Fruit fly (Drosophila melanogaster) whole organism, embryonic: Measurements from ENCODE around the gene CG43088.

Experiments used
- Atf3 ChIP-seq: fragments of 200-800 bp; sonication (Bioruptor generic); optimal IDR thresholded peaks from 3 replicates; lab custom pipeline; 2016; ENCODE audit warnings: missing biosample characterization, missing genetic modification characterization
- Bgb ChIP-seq: fragments of 200-800 bp; sonication (Bioruptor generic); IDR thresholded peaks from 2 replicates; pipeline ENCODE4 v1.3.6; 2022; ENCODE audit warnings: missing biosample characterization, missing genetic modification characterization; ENCODE audit not compliant: partially characterized antibody
- CG10274 ChIP-seq: fragments of 200-800 bp; sonication (Bioruptor generic); optimal IDR thresholded peaks from 3 replicates; lab custom pipeline; 2017; ENCODE audit warnings: missing biosample characterization, mild to moderate bottlenecking, missing genetic modification characterization
- CG13775 ChIP-seq: fragments of 200-800 bp; sonication (Bioruptor generic); optimal IDR thresholded peaks from 3 replicates; lab custom pipeline; 2017; ENCODE audit warnings: missing biosample characterization, mild to moderate bottlenecking, missing genetic modification characterization
- CG14014 ChIP-seq: fragments of 200-800 bp; sonication (Bioruptor generic); IDR thresholded peaks from 2 replicates; pipeline ENCODE4 v1.3.6; 2022; ENCODE audit warnings: missing biosample characterization, missing genetic modification characterization
- CG15011 ChIP-seq: fragments of 200-800 bp; sonication (Bioruptor generic); optimal IDR thresholded peaks from 3 replicates; lab custom pipeline; 2018; ENCODE audit warnings: missing biosample characterization, mild to moderate bottlenecking, missing genetic modification characterization
- CG16779 ChIP-seq: fragments of 200-800 bp; sonication (Bioruptor generic); IDR thresholded peaks from 2 replicates; pipeline ENCODE4 v1.3.6; 2022; ENCODE audit warnings: missing biosample characterization, missing genetic modification characterization
- CG17568 ChIP-seq: fragments of 200-800 bp; sonication (Bioruptor generic); optimal IDR thresholded peaks from 2 replicates; lab custom pipeline; 2018; ENCODE audit warnings: missing biosample characterization, mild to moderate bottlenecking, missing genetic modification characterization, moderate library complexity
- CG18599 ChIP-seq: fragments of 200-800 bp; sonication (Bioruptor generic); optimal IDR thresholded peaks from 3 replicates; lab custom pipeline; 2017; ENCODE audit warnings: missing biosample characterization, missing genetic modification characterization, mild to moderate bottlenecking, moderate library complexity, missing genetic modification reagents
- CG18764 ChIP-seq: fragments of 200-800 bp; sonication (Bioruptor generic); optimal IDR thresholded peaks from 3 replicates; lab custom pipeline; 2016; ENCODE audit warnings: missing biosample characterization, missing genetic modification characterization
- CG2129 ChIP-seq: fragments of 200-800 bp; sonication (Bioruptor generic); IDR thresholded peaks from 2 replicates; pipeline ENCODE4 v1.3.6; 2022; ENCODE audit warnings: missing biosample characterization, missing genetic modification characterization; ENCODE audit not compliant: partially characterized antibody
- CG2889 ChIP-seq: fragments of 200-800 bp; sonication (Bioruptor generic); IDR thresholded peaks from 3 replicates; pipeline ENCODE4 v1.3.6; 2022; ENCODE audit warnings: missing biosample characterization, missing genetic modification characterization
- CG31388 ChIP-seq: fragments of 200-800 bp; sonication (Bioruptor generic); optimal IDR thresholded peaks from 2 replicates; lab custom pipeline; 2016; ENCODE audit warnings: missing biosample characterization, missing genetic modification characterization
- CG33557 ChIP-seq: fragments of 200-800 bp; sonication (Bioruptor generic); optimal IDR thresholded peaks from 2 replicates; lab custom pipeline; 2019; ENCODE audit warnings: missing biosample characterization, mild to moderate bottlenecking, missing genetic modification characterization, moderate library complexity
- CG34224 ChIP-seq: fragments of 200-800 bp; sonication (Bioruptor generic); IDR thresholded peaks from 3 replicates; pipeline ENCODE4 v1.3.6; 2022; ENCODE audit warnings: missing biosample characterization, missing genetic modification characterization; ENCODE audit not compliant: partially characterized antibody
- CG6654 ChIP-seq: fragments of 200-800 bp; sonication (Bioruptor generic); optimal IDR thresholded peaks from 2 replicates; lab custom pipeline; 2017; ENCODE audit warnings: missing biosample characterization, mild to moderate bottlenecking, missing genetic modification characterization
- CG8924 ChIP-seq: fragments of 200-800 bp; optimal IDR thresholded peaks from 3 replicates; lab custom pipeline; 2019; ENCODE audit warnings: missing biosample characterization, mild to moderate bottlenecking, missing genetic modification characterization, moderate library complexity
- CoRest ChIP-seq: fragments of 200-800 bp; sonication (Bioruptor generic); optimal IDR thresholded peaks from 3 replicates; lab custom pipeline; 2018; ENCODE audit warnings: missing biosample characterization, mild to moderate bottlenecking, missing genetic modification characterization, moderate library complexity
- CrebB ChIP-seq: fragments of 200-800 bp; sonication (Bioruptor generic); optimal IDR thresholded peaks from 3 replicates; lab custom pipeline; 2018; ENCODE audit warnings: missing biosample characterization, mild to moderate bottlenecking, missing genetic modification characterization
- D ChIP-seq, 2 experiments: fragments of 200-800 bp in 1 of 2; fragments of >200 bp in 1 of 2; sonication (Bioruptor generic) in 1 of 2; optimal IDR thresholded peaks; 2 replicates in 1 of 2; 3 replicates in 1 of 2; lab custom pipeline; 2017; ENCODE audit warnings: mild to moderate bottlenecking in 1 of 2, missing biosample characterization in 1 of 2, missing genetic modification characterization in 1 of 2, missing genetic modification reagents in 1 of 2
- Dbx ChIP-seq: fragments of 200-800 bp; sonication (Bioruptor generic); IDR thresholded peaks from 3 replicates; pipeline ENCODE4 v1.3.6; 2022; ENCODE audit warnings: missing biosample characterization, missing genetic modification characterization
- Dfd ChIP-seq, 2 experiments: fragments of >200 bp; optimal IDR thresholded peaks; 2 replicates each; lab custom pipeline; 2017; ENCODE audit warnings: missing biosample characterization in 2 of 2, missing genetic modification characterization in 2 of 2
- Doc3 ChIP-seq: fragments of 200-800 bp; sonication (Bioruptor generic); IDR thresholded peaks from 3 replicates; pipeline ENCODE4 v1.3.6; 2022; ENCODE audit warnings: missing biosample characterization, missing genetic modification characterization; ENCODE audit not compliant: partially characterized antibody
- Fer1 ChIP-seq: fragments of 200-800 bp; sonication (Bioruptor generic); optimal IDR thresholded peaks from 2 replicates; lab custom pipeline; 2017; ENCODE audit warnings: missing biosample characterization, mild to moderate bottlenecking, missing genetic modification characterization
- Fer2 ChIP-seq: fragments of 200-800 bp; sonication (Bioruptor generic); optimal IDR thresholded peaks from 2 replicates; lab custom pipeline; 2018; ENCODE audit warnings: missing biosample characterization, mild to moderate bottlenecking, missing genetic modification characterization, moderate library complexity
- Gsc ChIP-seq: fragments of 200-800 bp; sonication (Bioruptor generic); IDR thresholded peaks from 2 replicates; pipeline ENCODE4 v1.3.6; 2022; ENCODE audit warnings: missing biosample characterization, missing genetic modification characterization
- HmgD ChIP-seq: fragments of 200-800 bp; sonication (Bioruptor generic); optimal IDR thresholded peaks from 3 replicates; lab custom pipeline; 2016; ENCODE audit warnings: missing biosample characterization, missing genetic modification characterization
- Lim3 ChIP-seq: fragments of 200-800 bp; sonication (Bioruptor generic); IDR thresholded peaks from 2 replicates; pipeline ENCODE4 v1.3.6; 2022; ENCODE audit warnings: missing biosample characterization, missing genetic modification characterization
- MBD-R2 ChIP-seq: fragments of 200-800 bp; sonication (Bioruptor generic); IDR thresholded peaks from 2 replicates; pipeline ENCODE4 v1.3.6; 2022; ENCODE audit warnings: missing biosample characterization, missing genetic modification characterization
- MESR4 ChIP-seq: fragments of 200-800 bp; sonication (Bioruptor generic); optimal IDR thresholded peaks from 2 replicates; lab custom pipeline; 2018; ENCODE audit warnings: missing biosample characterization, mild to moderate bottlenecking, missing genetic modification characterization, moderate library complexity
- NFAT ChIP-seq: fragments of 200-800 bp; sonication (Bioruptor generic); IDR thresholded peaks from 2 replicates; pipeline ENCODE4 v1.3.6; 2022; ENCODE audit warnings: missing biosample characterization, missing genetic modification characterization
- Nf-YC ChIP-seq: fragments of 200-800 bp; optimal IDR thresholded peaks from 3 replicates; lab custom pipeline; 2019; ENCODE audit warnings: missing biosample characterization, mild to moderate bottlenecking, missing genetic modification characterization, moderate library complexity
- Oaz ChIP-seq: fragments of 200-800 bp; sonication (Bioruptor generic); IDR thresholded peaks from 2 replicates; pipeline ENCODE4 v1.3.6; 2022; ENCODE audit warnings: missing biosample characterization, missing genetic modification characterization
- Ravus ChIP-seq: fragments of 200-800 bp; sonication (Bioruptor generic); IDR thresholded peaks from 2 replicates; pipeline ENCODE4 v1.3.6; 2022; ENCODE audit warnings: missing biosample characterization, missing genetic modification characterization
- Rfx ChIP-seq: fragments of 200-800 bp; sonication (Bioruptor generic); IDR thresholded peaks from 2 replicates; pipeline ENCODE4 v1.3.6; 2022; ENCODE audit warnings: missing biosample characterization, missing genetic modification characterization
- Xrp1 ChIP-seq: fragments of 200-800 bp; sonication (Bioruptor generic); IDR thresholded peaks from 2 replicates; pipeline ENCODE4 v1.3.6; 2022; ENCODE audit warnings: missing biosample characterization, missing genetic modification characterization
- az2 ChIP-seq: fragments of 200-800 bp; sonication (Bioruptor generic); optimal IDR thresholded peaks from 3 replicates; lab custom pipeline; 2016; ENCODE audit warnings: missing biosample characterization, missing genetic modification characterization
- cato ChIP-seq: fragments of 200-800 bp; sonication (Bioruptor generic); optimal IDR thresholded peaks from 2 replicates; lab custom pipeline; 2016; ENCODE audit warnings: missing biosample characterization, missing genetic modification characterization, borderline replicate concordance
- cg ChIP-seq: fragments of 200-800 bp; sonication (Bioruptor generic); optimal IDR thresholded peaks from 3 replicates; lab custom pipeline; 2019; ENCODE audit warnings: missing biosample characterization, mild to moderate bottlenecking, missing genetic modification characterization, moderate library complexity
- crp ChIP-seq, 2 experiments: fragments of 200-800 bp; sonication (Bioruptor generic); optimal IDR thresholded peaks; 2 replicates in 1 of 2; 3 replicates in 1 of 2; lab custom pipeline; 2017; ENCODE audit warnings: missing biosample characterization in 2 of 2, missing genetic modification characterization in 2 of 2, mild to moderate bottlenecking in 1 of 2, moderate library complexity in 1 of 2
- fd102C ChIP-seq: fragments of 200-800 bp; sonication (Bioruptor generic); optimal IDR thresholded peaks from 2 replicates; lab custom pipeline; 2018; ENCODE audit warnings: missing biosample characterization, mild to moderate bottlenecking, missing genetic modification characterization, moderate library complexity
- fru ChIP-seq: fragments of >200 bp; optimal IDR thresholded peaks from 2 replicates; lab custom pipeline; 2017
- gce ChIP-seq: fragments of 200-800 bp; sonication (Bioruptor generic); IDR thresholded peaks from 3 replicates; pipeline ENCODE4 v1.3.6; 2022; ENCODE audit warnings: missing biosample characterization, missing genetic modification characterization
- gcm2 ChIP-seq: fragments of 200-800 bp; sonication (Bioruptor generic); optimal IDR thresholded peaks from 2 replicates; lab custom pipeline; 2016; ENCODE audit warnings: missing biosample characterization, missing genetic modification characterization
- gt ChIP-seq: fragments of 200-800 bp; sonication (Bioruptor generic); IDR thresholded peaks from 2 replicates; pipeline ENCODE4 v1.3.6; 2022; ENCODE audit warnings: missing biosample characterization, missing genetic modification characterization
- hb ChIP-seq: fragments of 200-800 bp; sonication (Bioruptor generic); IDR thresholded peaks from 3 replicates; pipeline ENCODE4 v1.3.6; 2022; ENCODE audit warnings: missing biosample characterization, missing genetic modification characterization; ENCODE audit not compliant: partially characterized antibody
- lov ChIP-seq, 2 experiments: fragments of 200-800 bp in 1 of 2; fragments of >200 bp in 1 of 2; sonication (Bioruptor generic) in 1 of 2; IDR thresholded peaks in 1 of 2; optimal IDR thresholded peaks in 1 of 2; 2 replicates in 1 of 2; 3 replicates in 1 of 2; pipeline versions ENCODE4 v1.3.6 to Lab custom; 2017 to 2022; ENCODE audit warnings: missing biosample characterization in 1 of 2, missing genetic modification characterization in 1 of 2
- nom ChIP-seq: fragments of 200-800 bp; sonication (Bioruptor generic); optimal IDR thresholded peaks from 2 replicates; lab custom pipeline; 2017; ENCODE audit warnings: missing biosample characterization, missing genetic modification characterization, mild to moderate bottlenecking, moderate library complexity, missing genetic modification reagents
- pnt ChIP-seq: fragments of 200-800 bp; sonication (Bioruptor generic); optimal IDR thresholded peaks from 3 replicates; lab custom pipeline; 2016; ENCODE audit warnings: missing biosample characterization, missing genetic modification characterization
- ssp ChIP-seq: fragments of 200-800 bp; sonication (Bioruptor generic); IDR thresholded peaks from 2 replicates; pipeline ENCODE4 v1.3.6; 2022; ENCODE audit warnings: missing biosample characterization, missing genetic modification characterization
- unpg ChIP-seq: fragments of 200-800 bp; sonication (Bioruptor generic); optimal IDR thresholded peaks from 3 replicates; lab custom pipeline; 2018; ENCODE audit warnings: missing biosample characterization, mild to moderate bottlenecking, missing genetic modification characterization, moderate library complexity

Gene CG43088

dm6 chrX:14738420-14738819 is 36.3 kb downstream of the CG43088 start (continued):
- TF ChIP-seq Bgb (GFP tag; lab: Robert Waterston, UW) (no peak), Nf-YC (no peak), Atf3 (GFP tag; lab: Kevin White, UChicago) (no peak), CG34224 (GFP tag; lab: Robert Waterston, UW) (no peak), MESR4 (GFP tag; lab: Kevin White, UChicago) (no peak), CG13775 (GFP tag; lab: Kevin White, UChicago) (no peak), D (optimal IDR thresholded peaks at IDR 0.05; lab: Kevin White, UChicago) (no peak), D (GFP tag; optimal IDR thresholded peaks at IDR 0.05; lab: Kevin White, UChicago) (no peak), Dbx (no peak), az2 (GFP tag; lab: Kevin White, UChicago) (no peak), Dfd (GFP tag; optimal IDR thresholded peaks at IDR 0.05; lab: Kevin White, UChicago) (no peak), CG10274 (GFP tag; lab: Kevin White, UChicago) (no peak), fd102C (no peak), Ravus (GFP tag; lab: Robert Waterston, UW) (no peak), MBD-R2 (GFP tag; lab: Robert Waterston, UW) (no peak), Rfx (no peak), CG31388 (GFP tag; lab: Kevin White, UChicago) (no peak), CG14014 (no peak), CG18599 (no peak), Fer2 (tag; lab: Kevin White, UChicago) (no peak), CG15011 (GFP tag; lab: Kevin White, UChicago) (no peak), ssp (GFP tag; lab: Robert Waterston, UW) (no peak), gce (GFP tag; lab: Robert Waterston, UW) (no peak), Oaz (GFP tag; lab: Robert Waterston, UW) (no peak), hb (no peak), Xrp1 (peak; percentile 12; the same call in 1 of the 2 replicates), Doc3 (GFP tag; lab: Robert Waterston, UW) (no peak), CoRest (peak; percentile 9), CG33557 (GFP tag; lab: Kevin White, UChicago) (no peak), CrebB (tag; lab: Kevin White, UChicago) (no peak), gt (GFP tag; lab: Robert Waterston, UW) (no peak), nom (GFP tag; lab: Kevin White, UChicago) (no peak), gcm2 (GFP tag; lab: Kevin White, UChicago) (no peak), Fer1 (no peak), CG18764 (GFP tag; lab: Kevin White, UChicago) (no peak), CG2889 (GFP tag; lab: Robert Waterston, UW) (no peak), NFAT (GFP tag; lab: Robert Waterston, UW) (no peak), CG17568 (no peak), unpg (GFP tag; lab: Kevin White, UChicago) (peak; percentile 23), Gsc (no peak), fru (lab: Kevin White, UChicago) (no peak), Lim3 (GFP tag; lab: Robert Waterston, UW) (no peak), lov (optimal IDR thresholded peaks at IDR 0.05; lab: Kevin White, UChicago) (no peak), lov (GFP tag; IDR thresholded peaks at IDR 0.05; lab: Robert Waterston, UW) (no peak), crp (GFP tag; optimal IDR thresholded peaks at IDR 0.05; lab: Kevin White, UChicago) (no peak), CG6654 (GFP tag; lab: Kevin White, UChicago) (no peak), HmgD (GFP tag; lab: Kevin White, UChicago) (no peak), CG2129 (no peak), cg (GFP tag; lab: Kevin White, UChicago) (no peak), CG8924 (tag; lab: Kevin White, UChicago) (no peak), pnt (GFP tag; lab: Kevin White, UChicago) (no peak), cato (no peak), CG16779 (GFP tag; lab: Robert Waterston, UW) (no peak)
